Worm (Caenorhabditis elegans) whole organism, L3 larva: ENCODE data around the gene srj-39.

Experiments
- R02D3.7 ChIP-seq: fragments of 150-350 bp; optimal IDR thresholded peaks from 2 replicates; lab custom pipeline; 2014; ENCODE audit warnings: missing biosample characterization, missing genetic modification characterization
- ZK546.5 ChIP-seq: sonication (generic microtip); optimal IDR thresholded peaks from 2 replicates; lab custom pipeline; 2017; ENCODE audit warnings: missing biosample characterization, missing genetic modification characterization
- aly-2 ChIP-seq: fragments of 150-350 bp; optimal IDR thresholded peaks from 2 replicates; lab custom pipeline; 2014; ENCODE audit warnings: missing biosample characterization, missing genetic modification characterization
- ama-1 ChIP-seq: fragments of 150-350 bp; optimal IDR thresholded peaks from 2 replicates; lab custom pipeline; 2018
- ceh-16 ChIP-seq: sonication (generic microtip); optimal IDR thresholded peaks from 2 replicates; lab custom pipeline; 2017; ENCODE audit warnings: missing biosample characterization, missing genetic modification characterization
- ceh-28 ChIP-seq: fragments of 150-350 bp; optimal IDR thresholded peaks from 2 replicates; lab custom pipeline; 2014; ENCODE audit warnings: missing biosample characterization, missing genetic modification reagents, missing genetic modification characterization
- ceh-82 ChIP-seq: fragments of 150-350 bp; optimal IDR thresholded peaks from 2 replicates; lab custom pipeline; 2014; ENCODE audit warnings: missing biosample characterization, missing genetic modification characterization
- ceh-9 ChIP-seq: sonication (generic microtip); optimal IDR thresholded peaks from 2 replicates; lab custom pipeline; 2018; ENCODE audit warnings: missing biosample characterization, missing genetic modification characterization
- daf-12 ChIP-seq: fragments of 150-350 bp; optimal IDR thresholded peaks from 2 replicates; lab custom pipeline; 2014; ENCODE audit warnings: missing biosample characterization, missing genetic modification reagents, missing genetic modification characterization
- egl-5 ChIP-seq: fragments of 150-350 bp; optimal IDR thresholded peaks from 2 replicates; lab custom pipeline; 2017; ENCODE audit warnings: missing biosample characterization, missing genetic modification reagents, missing genetic modification characterization, inconsistent platforms
- elt-1 ChIP-seq: fragments of 150-350 bp; optimal IDR thresholded peaks from 2 replicates; lab custom pipeline; 2014; ENCODE audit warnings: missing biosample characterization, missing genetic modification characterization
- elt-2 ChIP-seq: sonication (generic microtip); optimal IDR thresholded peaks from 2 replicates; lab custom pipeline; 2016; ENCODE audit warnings: missing genetic modification reagents, mild to moderate bottlenecking, missing genetic modification characterization, missing compliant biosample characterization
- elt-3 ChIP-seq, 3 experiments: fragments of 150-350 bp in 1 of 3; sonication (generic microtip) in 2 of 3; optimal IDR thresholded peaks; 2 replicates in 2 of 3; 4 replicates in 1 of 3; lab custom pipeline; 2014 to 2017; ENCODE audit warnings: missing biosample characterization in 3 of 3, missing genetic modification characterization in 3 of 3
- eor-1 ChIP-seq, 2 experiments: fragments of 150-350 bp; optimal IDR thresholded peaks; 2 replicates each; lab custom pipeline; 2014 to 2018; ENCODE audit warnings: missing biosample characterization in 2 of 2, missing genetic modification characterization in 2 of 2
- fkh-2 ChIP-seq: fragments of 150-350 bp; optimal IDR thresholded peaks from 2 replicates; lab custom pipeline; 2014; ENCODE audit warnings: missing biosample characterization, missing genetic modification reagents, missing genetic modification characterization
- jun-1 ChIP-seq: fragments of 150-350 bp; optimal IDR thresholded peaks from 2 replicates; lab custom pipeline; 2014; ENCODE audit warnings: missing biosample characterization, missing genetic modification reagents, missing genetic modification characterization
- lin-15B ChIP-seq: fragments of 150-350 bp; optimal IDR thresholded peaks from 2 replicates; lab custom pipeline; 2014; ENCODE audit warnings: missing biosample characterization, missing genetic modification characterization
- lin-39 ChIP-seq: fragments of 150-350 bp; optimal IDR thresholded peaks from 2 replicates; lab custom pipeline; 2018; ENCODE audit warnings: missing biosample characterization, missing genetic modification reagents, missing genetic modification characterization
- lsy-12 ChIP-seq: sonication (generic microtip); optimal IDR thresholded peaks from 2 replicates; lab custom pipeline; 2016; ENCODE audit warnings: mild to moderate bottlenecking, missing genetic modification characterization, missing compliant biosample characterization
- mdl-1 ChIP-seq: fragments of 150-350 bp; optimal IDR thresholded peaks from 2 replicates; lab custom pipeline; 2014; ENCODE audit warnings: missing biosample characterization, missing genetic modification characterization
- mml-1 ChIP-seq: fragments of 150-350 bp; sonication (generic microtip); optimal IDR thresholded peaks from 3 replicates; lab custom pipeline; 2014; ENCODE audit warnings: missing biosample characterization, missing genetic modification characterization
- nfya-1 ChIP-seq: sonication (generic microtip); optimal IDR thresholded peaks from 2 replicates; lab custom pipeline; 2017; ENCODE audit warnings: missing genetic modification characterization, mild to moderate bottlenecking, missing compliant biosample characterization, antibody characterized with exemption, moderate library complexity; ENCODE audit not compliant: insufficient read depth
- nhr-23 ChIP-seq: fragments of 150-350 bp; optimal IDR thresholded peaks from 2 replicates; lab custom pipeline; 2014; ENCODE audit warnings: missing biosample characterization, missing genetic modification reagents, missing genetic modification characterization
- nhr-237 ChIP-seq: fragments of 150-350 bp; optimal IDR thresholded peaks from 2 replicates; lab custom pipeline; 2014; ENCODE audit warnings: missing biosample characterization, missing genetic modification characterization
- nhr-25 ChIP-seq: sonication (generic microtip); optimal IDR thresholded peaks from 2 replicates; lab custom pipeline; 2017; ENCODE audit warnings: missing biosample characterization, missing genetic modification characterization
- nhr-67 ChIP-seq: fragments of 150-350 bp; optimal IDR thresholded peaks from 2 replicates; lab custom pipeline; 2014; ENCODE audit warnings: missing biosample characterization, missing genetic modification characterization
- nhr-77 ChIP-seq: fragments of 150-350 bp; optimal IDR thresholded peaks from 2 replicates; lab custom pipeline; 2014; ENCODE audit warnings: missing biosample characterization, missing genetic modification characterization
- pha-4 ChIP-seq: fragments of 150-350 bp; optimal IDR thresholded peaks from 2 replicates; lab custom pipeline; 2014; ENCODE audit warnings: missing biosample characterization, missing genetic modification reagents, missing genetic modification characterization
- pqm-1 ChIP-seq: fragments of 150-350 bp; optimal IDR thresholded peaks from 2 replicates; lab custom pipeline; 2017; ENCODE audit warnings: missing biosample characterization, missing genetic modification characterization, inconsistent platforms
- skn-1 ChIP-seq: fragments of 150-350 bp; optimal IDR thresholded peaks from 2 replicates; lab custom pipeline; 2014; ENCODE audit warnings: missing biosample characterization, missing genetic modification characterization
- tbx-2 ChIP-seq: sonication (generic microtip); optimal IDR thresholded peaks from 2 replicates; lab custom pipeline; 2016; ENCODE audit warnings: mild to moderate bottlenecking, missing genetic modification characterization, missing compliant biosample characterization
- unc-39 ChIP-seq: sonication (generic microtip); optimal IDR thresholded peaks from 4 replicates; lab custom pipeline; 2017; ENCODE audit warnings: missing biosample characterization, missing genetic modification characterization
- unc-62 ChIP-seq: fragments of 150-350 bp; sonication (generic microtip); optimal IDR thresholded peaks from 4 replicates; lab custom pipeline; 2014; ENCODE audit warnings: missing biosample characterization, missing genetic modification reagents, missing genetic modification characterization
- zag-1 ChIP-seq: fragments of 150-350 bp; optimal IDR thresholded peaks from 2 replicates; lab custom pipeline; 2014; ENCODE audit warnings: missing biosample characterization, missing genetic modification characterization
- ztf-11 ChIP-seq: fragments of 150-350 bp; optimal IDR thresholded peaks from 2 replicates; lab custom pipeline; 2014; ENCODE audit warnings: missing biosample characterization, missing genetic modification characterization

srj-39 gene

ce11 chrV:4101567-4101966, 2.8 kb upstream of the srj-39 start, which contains the start of gene srj-40:
Gene srj-40 (plus strand): TSS chrV:4101867.
- TF ChIP-seq eor-1 (tag; optimal IDR thresholded peaks at IDR 0.05; lab: Kevin White, UChicago) (no peak), elt-1 (no peak), lsy-12 (no peak), elt-2 (tag; lab: Kevin White, UChicago) (no peak)

ce11 chrV:4106688-4107087, 2.3 kb downstream of the srj-39 start:
- TF ChIP-seq skn-1 (tag; lab: Kevin White, UChicago), result no peak
- no peak for TF ChIP-seq mdl-1 (tag; lab: Kevin White, UChicago)
- no peak for TF ChIP-seq elt-2 (tag; lab: Kevin White, UChicago)
- no peak for TF ChIP-seq nhr-25 (tag; lab: Kevin White, UChicago)
- no peak for TF ChIP-seq jun-1 (tag; lab: Kevin White, UChicago)
- TF ChIP-seq ceh-28 (tag; lab: Kevin White, UChicago), result no peak
- no peak for TF ChIP-seq ama-1 (lab: Kevin White, UChicago)
- TF ChIP-seq fkh-2 (tag; lab: Kevin White, UChicago), result no peak
- no peak for TF ChIP-seq elt-1
- TF ChIP-seq ceh-9 (tag; lab: Kevin White, UChicago), result no peak
- TF ChIP-seq nhr-23 (tag; lab: Kevin White, UChicago), result no peak
- no peak for TF ChIP-seq lin-39 (tag; lab: Kevin White, UChicago)
- no peak for TF ChIP-seq unc-39 (tag; lab: Kevin White, UChicago)
- TF ChIP-seq unc-62, result no peak
- no peak for TF ChIP-seq elt-3 (tag; optimal IDR thresholded peaks at IDR 0.05; lab: Kevin White, UChicago)
- TF ChIP-seq eor-1 (tag; optimal IDR thresholded peaks at IDR 0.05; lab: Kevin White, UChicago), result no peak
- TF ChIP-seq nhr-67, result no peak
- no peak for TF ChIP-seq egl-5 (tag; lab: Kevin White, UChicago)
- no peak for TF ChIP-seq ceh-82 (tag; lab: Kevin White, UChicago)
- TF ChIP-seq, all 47 proteins: peak for 0

ce11 chrV:4109873-4110272, 5.5 kb downstream of the srj-39 start, which contains the start of gene clc-18:
Gene clc-18 (minus strand): TSS chrV:4109973.
- TF ChIP-seq ceh-16 (tag; lab: Kevin White, UChicago) (no peak), nfya-1 (no peak), zag-1 (tag; lab: Kevin White, UChicago) (no peak), nhr-23 (tag; lab: Kevin White, UChicago) (no peak), eor-1 (tag; optimal IDR thresholded peaks at IDR 0.05; lab: Kevin White, UChicago) (no peak), fkh-2 (tag; lab: Kevin White, UChicago) (no peak), daf-12 (no peak), R02D3.7 (tag; lab: Kevin White, UChicago) (no peak), tbx-2 (tag; lab: Kevin White, UChicago) (no peak), pha-4 (no peak), ceh-82 (tag; lab: Kevin White, UChicago) (no peak), mdl-1 (tag; lab: Kevin White, UChicago) (no peak)

- TF ChIP-seq nfya-1 (no peak), mdl-1 (tag; lab: Kevin White, UChicago) (no peak), daf-12 (no peak), ZK546.5 (no peak), ceh-82 (tag; lab: Kevin White, UChicago) (no peak), lin-15B (no peak), fkh-2 (tag; lab: Kevin White, UChicago) (no peak), ztf-11 (tag; lab: Kevin White, UChicago) (no peak), skn-1 (tag; lab: Kevin White, UChicago) (no peak), nhr-237 (tag; lab: Kevin White, UChicago) (no peak), egl-5 (tag; lab: Kevin White, UChicago) (no peak), pha-4 (no peak), ceh-9 (tag; lab: Kevin White, UChicago) (no peak), tbx-2 (tag; lab: Kevin White, UChicago) (no peak), elt-1 (no peak), eor-1 (tag; optimal IDR thresholded peaks at IDR 0.05; lab: Kevin White, UChicago) (no peak), unc-39 (tag; lab: Kevin White, UChicago) (no peak), zag-1 (tag; lab: Kevin White, UChicago) (no peak), mml-1 (tag; lab: Kevin White, UChicago) (no peak), elt-2 (tag; lab: Kevin White, UChicago) (no peak)
- TF ChIP-seq, all 47 proteins: peak for 0
Measured at ce11 chrV:4112516-4112915, 8.1 kb downstream of the srj-39 start, which contains the start of gene srw-134. Gene srw-134 (minus strand): TSS chrV:4112616.

- no peak for TF ChIP-seq pha-4
- no peak for TF ChIP-seq lin-39 (tag; lab: Kevin White, UChicago)
- TF ChIP-seq elt-3 (tag; optimal IDR thresholded peaks at IDR 0.05; lab: Kevin White, UChicago), result no peak
- TF ChIP-seq aly-2 (tag; lab: Kevin White, UChicago), result no peak
- TF ChIP-seq lin-15B, result no peak
- TF ChIP-seq pqm-1 (tag; lab: Kevin White, UChicago), result no peak
- TF ChIP-seq fkh-2 (tag; lab: Kevin White, UChicago), result no peak
- TF ChIP-seq jun-1 (tag; lab: Kevin White, UChicago), result no peak
- no peak for TF ChIP-seq elt-1
- TF ChIP-seq nhr-77, result no peak
- no peak for TF ChIP-seq nhr-237 (tag; lab: Kevin White, UChicago)
- TF ChIP-seq ceh-16 (tag; lab: Kevin White, UChicago), result no peak
Measured at ce11 chrV:4114627-4115026, 10.2 kb downstream of the srj-39 start, which contains the start of gene srw-133. Gene srw-133 (minus strand): TSS chrV:4114727.
